Worm (Caenorhabditis elegans) whole organism, young adult: ENCODE measurements around the gene srbc-67.
"Not testable (repeated sequence)": the region's sequence is repeated elsewhere in the genome, so short reads cannot be mapped to it uniquely, and the experiment has no call there.

ENCODE experiments used
- B0035.1 ChIP-seq: sonication (generic microtip); optimal IDR thresholded peaks from 2 replicates; lab custom pipeline; 2016; ENCODE audit warnings: missing genetic modification characterization, mild to moderate bottlenecking, missing compliant biosample characterization, missing genotype, missing genetic modification reagents
- K12H6.12 ChIP-seq: fragments of 200-800 bp; sonication (Bioruptor generic); optimal IDR thresholded peaks from 2 replicates; lab custom pipeline; 2018; ENCODE audit warnings: mild to moderate bottlenecking, missing genetic modification characterization, missing compliant biosample characterization
- madf-8 ChIP-seq: fragments of 200-800 bp; sonication (Bioruptor generic); conservative IDR thresholded peaks from 2 replicates; pipeline ENCODE4 v1.3.6; 2022; ENCODE audit warnings: missing genetic modification reagents, missing genetic modification characterization, missing compliant biosample characterization
- tbx-9 ChIP-seq: sonication (generic microtip); optimal IDR thresholded peaks from 2 replicates; lab custom pipeline; 2016; ENCODE audit warnings: borderline replicate concordance, missing genetic modification characterization, inconsistent platforms, missing compliant biosample characterization

DNA sequence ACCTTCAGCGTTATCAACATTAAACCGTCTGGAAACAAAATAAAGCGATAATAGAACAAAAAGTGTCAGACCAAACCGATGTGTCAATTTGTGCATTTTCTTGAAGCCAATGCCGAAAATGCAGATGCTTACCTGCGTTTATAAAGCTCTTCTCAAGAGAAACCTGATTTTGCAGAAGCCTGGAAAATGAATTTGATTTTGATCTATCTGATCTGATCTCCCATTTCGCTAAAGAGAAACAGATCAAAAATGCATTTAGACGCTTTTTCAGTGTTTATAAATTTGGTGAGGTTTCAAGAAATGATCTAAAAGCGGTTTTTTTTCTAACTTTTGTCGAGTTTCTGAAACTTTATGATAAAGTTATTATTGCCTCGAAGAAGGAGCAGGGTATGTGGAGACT, 21.8 kb upstream of the srbc-67 start, which contains the start of gene T24A6.16:
- TF ChIP-seq madf-8 (GFP tag; lab: Robert Waterston, UW); K12H6.12 (tag; lab: Kevin White, UChicago); tbx-9 (tag; lab: Kevin White, UChicago); B0035.1 (tag; lab: Kevin White, UChicago): not testable (repeated sequence)
